Worm (Caenorhabditis elegans) whole organism, L1 larva: ENCODE data around the gene pals-17.
"Not testable (repeated sequence)": the region's sequence is repeated elsewhere in the genome, so short reads cannot be mapped to it uniquely, and the experiment has no call there.

Experiments used
- C04F5.9 ChIP-seq: sonication (generic microtip); optimal IDR thresholded peaks from 2 replicates; lab custom pipeline; 2016; ENCODE audit warnings: missing genetic modification characterization, missing compliant biosample characterization
- C34B4.2 ChIP-seq: sonication (generic microtip); optimal IDR thresholded peaks from 2 replicates; lab custom pipeline; 2017; ENCODE audit warnings: mild to moderate bottlenecking, missing genetic modification characterization, missing compliant biosample characterization
- F16B12.6 ChIP-seq: fragments of 150-350 bp; optimal IDR thresholded peaks from 2 replicates; lab custom pipeline; 2014; ENCODE audit warnings: missing biosample characterization, missing genetic modification characterization
- aly-2 ChIP-seq: fragments of 150-350 bp; optimal IDR thresholded peaks from 2 replicates; lab custom pipeline; 2014; ENCODE audit warnings: missing biosample characterization, missing genetic modification characterization
- ama-1 ChIP-seq: fragments of 150-350 bp; optimal IDR thresholded peaks from 2 replicates; lab custom pipeline; 2014
- ceh-88 ChIP-seq: fragments of 200-800 bp; sonication (Bioruptor generic); IDR thresholded peaks from 2 replicates; pipeline ENCODE4 v1.3.6; 2022; ENCODE audit warnings: missing genetic modification characterization, missing compliant biosample characterization
- ceh-90 ChIP-seq: sonication (generic microtip); optimal IDR thresholded peaks from 2 replicates; lab custom pipeline; 2016; ENCODE audit warnings: missing genetic modification characterization, missing compliant biosample characterization
- ces-1 ChIP-seq: fragments of 150-350 bp; optimal IDR thresholded peaks from 2 replicates; lab custom pipeline; 2014; ENCODE audit warnings: missing biosample characterization, missing genetic modification reagents, missing genetic modification characterization
- efl-1 ChIP-seq, 4 experiments: fragments of 150-350 bp; optimal IDR thresholded peaks in 3 of 4; peaks in 1 of 4; 1 replicate in 1 of 4; 2 replicates in 3 of 4; lab custom pipeline; 2014; ENCODE audit warnings: missing biosample characterization in 2 of 4, missing genetic modification characterization in 2 of 4, missing genetic modification reagents in 2 of 4
- egl-13 ChIP-seq: sonication (generic microtip); optimal IDR thresholded peaks from 2 replicates; lab custom pipeline; 2016; ENCODE audit warnings: missing genotype, missing genetic modification reagents, missing genetic modification characterization, missing compliant biosample characterization
- fkh-10 ChIP-seq: sonication (generic microtip); optimal IDR thresholded peaks from 2 replicates; lab custom pipeline; 2017; ENCODE audit warnings: missing biosample characterization, missing genetic modification reagents, missing genetic modification characterization
- fkh-8 ChIP-seq: sonication (generic microtip); optimal IDR thresholded peaks from 2 replicates; lab custom pipeline; 2016; ENCODE audit warnings: mild to moderate bottlenecking, missing genetic modification characterization, missing compliant biosample characterization
- fos-1 ChIP-seq: fragments of 150-350 bp; optimal IDR thresholded peaks from 2 replicates; lab custom pipeline; 2014; ENCODE audit warnings: missing biosample characterization, missing genetic modification characterization
- hlh-17 ChIP-seq: fragments of 200-800 bp; sonication (Bioruptor generic); optimal IDR thresholded peaks from 2 replicates; lab custom pipeline; 2018; ENCODE audit warnings: missing genetic modification characterization, mild to moderate bottlenecking, missing compliant biosample characterization, moderate library complexity, borderline replicate concordance
- hpl-2 ChIP-seq: fragments of 150-350 bp; optimal IDR thresholded peaks from 2 replicates; lab custom pipeline; 2014; ENCODE audit warnings: missing biosample characterization, missing genetic modification reagents, missing genetic modification characterization
- irx-1 ChIP-seq: sonication (generic microtip); optimal IDR thresholded peaks from 2 replicates; lab custom pipeline; 2016; ENCODE audit warnings: missing genetic modification characterization, missing compliant biosample characterization
- lin-35 ChIP-seq, 2 experiments: fragments of 150-350 bp; optimal IDR thresholded peaks; 2 replicates each; lab custom pipeline; 2014; ENCODE audit warnings: missing biosample characterization in 2 of 2, missing genetic modification characterization in 2 of 2, missing genetic modification reagents in 2 of 2
- mef-2 ChIP-seq: fragments of 150-350 bp; optimal IDR thresholded peaks from 2 replicates; lab custom pipeline; 2014; ENCODE audit warnings: missing biosample characterization, missing genetic modification characterization
- nhr-11 ChIP-seq: fragments of 150-350 bp; optimal IDR thresholded peaks from 2 replicates; lab custom pipeline; 2014; ENCODE audit warnings: missing biosample characterization, missing genetic modification characterization
- nhr-12 ChIP-seq: sonication (generic microtip); optimal IDR thresholded peaks from 2 replicates; lab custom pipeline; 2017; ENCODE audit warnings: missing biosample characterization, missing genetic modification characterization
- nhr-237 ChIP-seq: fragments of 150-350 bp; optimal IDR thresholded peaks from 2 replicates; lab custom pipeline; 2014; ENCODE audit warnings: missing biosample characterization, missing genetic modification characterization
- nhr-28 ChIP-seq: fragments of 150-350 bp; optimal IDR thresholded peaks from 2 replicates; lab custom pipeline; 2014; ENCODE audit warnings: missing biosample characterization, missing genetic modification characterization
- nhr-47 ChIP-seq: sonication (generic microtip); optimal IDR thresholded peaks from 2 replicates; lab custom pipeline; 2016; ENCODE audit warnings: mild to moderate bottlenecking, missing genetic modification characterization, moderate library complexity, missing compliant biosample characterization
- nhr-71 ChIP-seq: sonication (generic microtip); optimal IDR thresholded peaks from 2 replicates; lab custom pipeline; 2016; ENCODE audit warnings: mild to moderate bottlenecking, missing genetic modification characterization, moderate library complexity, missing compliant biosample characterization
- nhr-84 ChIP-seq: sonication (generic microtip); optimal IDR thresholded peaks from 2 replicates; lab custom pipeline; 2017; ENCODE audit warnings: missing biosample characterization, missing genetic modification characterization
- pag-3 ChIP-seq: sonication (generic microtip); optimal IDR thresholded peaks from 2 replicates; lab custom pipeline; 2017; ENCODE audit warnings: missing genetic modification characterization, mild to moderate bottlenecking, missing compliant biosample characterization, antibody characterized with exemption, borderline replicate concordance; ENCODE audit not compliant: insufficient read depth
- snpc-4 ChIP-seq: fragments of 150-350 bp; optimal IDR thresholded peaks from 2 replicates; lab custom pipeline; 2014; ENCODE audit warnings: missing biosample characterization, missing genetic modification characterization
- snu-23 ChIP-seq: sonication (generic microtip); optimal IDR thresholded peaks from 2 replicates; lab custom pipeline; 2016; ENCODE audit warnings: missing genetic modification characterization, missing compliant biosample characterization
- sup-37 ChIP-seq: fragments of 200-800 bp; sonication (Bioruptor generic); optimal IDR thresholded peaks from 2 replicates; lab custom pipeline; 2018; ENCODE audit warnings: mild to moderate bottlenecking, missing genetic modification characterization, missing compliant biosample characterization
- tbx-2 ChIP-seq: sonication (generic microtip); optimal IDR thresholded peaks from 2 replicates; lab custom pipeline; 2016; ENCODE audit warnings: missing genetic modification characterization, missing compliant biosample characterization
- tlp-1 ChIP-seq: fragments of 150-350 bp; optimal IDR thresholded peaks from 2 replicates; lab custom pipeline; 2014; ENCODE audit warnings: missing biosample characterization, missing genetic modification characterization
- unc-130 ChIP-seq: fragments of 150-350 bp; optimal IDR thresholded peaks from 2 replicates; lab custom pipeline; 2017; ENCODE audit warnings: missing biosample characterization, missing genetic modification characterization, inconsistent platforms
- unc-62 ChIP-seq: fragments of 150-350 bp; optimal IDR thresholded peaks from 2 replicates; lab custom pipeline; 2014; ENCODE audit warnings: missing biosample characterization, missing genetic modification reagents, missing genetic modification characterization
- unc-86 ChIP-seq: sonication (generic microtip); optimal IDR thresholded peaks from 2 replicates; lab custom pipeline; 2016; ENCODE audit warnings: missing genetic modification characterization, missing compliant biosample characterization
- unc-98 ChIP-seq: fragments of 200-800 bp; sonication (Bioruptor generic); IDR thresholded peaks from 2 replicates; pipeline ENCODE4 v1.3.6; 2022; ENCODE audit warnings: missing genetic modification characterization, missing compliant biosample characterization
- xbp-1 ChIP-seq: sonication (generic microtip); optimal IDR thresholded peaks from 2 replicates; lab custom pipeline; 2016; ENCODE audit warnings: missing genetic modification characterization, missing compliant biosample characterization
- zag-1 ChIP-seq: fragments of 150-350 bp; optimal IDR thresholded peaks from 2 replicates; lab custom pipeline; 2014; ENCODE audit warnings: missing biosample characterization, missing genetic modification characterization

Gene pals-17

ce11 chrIII:1375491-1375890 is 16.2 kb downstream of the pals-17 start, which contains the start of gene Y82E9BR.10:
Gene Y82E9BR.10, minus strand, starts transcription at chrIII:1375591.
- TF ChIP-seq hpl-2 (GFP tag; lab: Kevin White, UChicago); nhr-84 (tag; lab: Kevin White, UChicago); xbp-1 (tag; lab: Kevin White, UChicago): not testable (repeated sequence)
- TF ChIP-seq, all 84 proteins: peak for 0; not testable (repeated sequence) for 84

- TF ChIP-seq efl-1 (optimal IDR thresholded peaks at IDR 0.05; lab: Kevin White, UChicago) (no peak), efl-1 (GFP tag; optimal IDR thresholded peaks at IDR 0.05 in 1 of 2; lab: Kevin White, UChicago) (peak in 1 of 2 experiments; percentile 13), nhr-71 (tag; lab: Kevin White, UChicago) (no peak)
Observed at ce11 chrIII:1374355-1374807, 17.3 kb downstream of the pals-17 start, which contains the start of gene Y82E9BR.20. Gene Y82E9BR.20, plus strand, starts transcription at chrIII:1374405.

- TF ChIP-seq C34B4.2 (tag; lab: Kevin White, UChicago) (no peak), snu-23 (GFP tag; lab: Kevin White, UChicago) (no peak), nhr-12 (tag; lab: Kevin White, UChicago) (no peak), aly-2 (no peak), nhr-237 (tag; lab: Kevin White, UChicago) (no peak), unc-130 (tag; lab: Kevin White, UChicago) (no peak), tbx-2 (tag; lab: Kevin White, UChicago) (no peak), fkh-10 (no peak), unc-86 (no peak), pag-3 (tag; lab: Kevin White, UChicago) (no peak), nhr-47 (tag; lab: Kevin White, UChicago) (no peak), F16B12.6 (tag; lab: Kevin White, UChicago) (no peak), ama-1 (lab: Kevin White, UChicago) (no peak), sup-37 (GFP tag; lab: Kevin White, UChicago) (no peak), egl-13 (no peak), mef-2 (tag; lab: Kevin White, UChicago) (no peak), ceh-90 (tag; lab: Kevin White, UChicago) (no peak), hlh-17 (GFP tag; lab: Kevin White, UChicago) (no peak)
- TF ChIP-seq, all 84 proteins: peak for 0
Observed at ce11 chrIII:1372563-1372962, 19.1 kb downstream of the pals-17 start.

- TF ChIP-seq unc-62 (GFP tag; lab: Kevin White, UChicago) (no peak), fkh-8 (tag; lab: Kevin White, UChicago) (no peak), C04F5.9 (no peak)
Observed at ce11 chrIII:1359669-1360068, 32.0 kb downstream of the pals-17 start, which contains the start of gene Y82E9BR.9. Gene Y82E9BR.9, minus strand, starts transcription at chrIII:1359769.

ce11 chrIII:1357973-1358372 is 33.7 kb downstream of the pals-17 start, which contains the start of gene Y82E9BR.8:
Gene Y82E9BR.8, minus strand, starts transcription at chrIII:1358073.
- TF ChIP-seq efl-1 (optimal IDR thresholded peaks at IDR 0.05; lab: Kevin White, UChicago); efl-1 (GFP tag; optimal IDR thresholded peaks at IDR 0.05 in 1 of 2; lab: Kevin White, UChicago); lin-35 (GFP tag; optimal IDR thresholded peaks at IDR 0.05; lab: Kevin White, UChicago); snpc-4 (tag; lab: Kevin White, UChicago): not testable (repeated sequence)
- TF ChIP-seq, all 84 proteins: peak for 0; not testable (repeated sequence) for 84

ce11 chrIII:1355320-1355719 is 36.3 kb downstream of the pals-17 start, which contains the start of gene Y82E9BL.1:
Gene Y82E9BL.1, minus strand, starts transcription at chrIII:1355420.
- no peak for TF ChIP-seq irx-1 (tag; lab: Kevin White, UChicago)
- TF ChIP-seq xbp-1 (tag; lab: Kevin White, UChicago) = no peak
- no peak for TF ChIP-seq fos-1 (tag; lab: Kevin White, UChicago)
- no peak for TF ChIP-seq nhr-28
- no peak for TF ChIP-seq ces-1 (GFP tag; lab: Kevin White, UChicago)
- TF ChIP-seq nhr-12 (tag; lab: Kevin White, UChicago) = no peak
- TF ChIP-seq nhr-11 (tag; lab: Kevin White, UChicago) = no peak
- TF ChIP-seq nhr-237 (tag; lab: Kevin White, UChicago) = no peak
- TF ChIP-seq ceh-88 = no peak
- no peak for TF ChIP-seq zag-1
- no peak for TF ChIP-seq unc-86
- no peak for TF ChIP-seq unc-98 (GFP tag; lab: Robert Waterston, UW)
- TF ChIP-seq tlp-1 (tag; lab: Kevin White, UChicago) = no peak
